Worm (Caenorhabditis elegans): Measurements from ENCODE around the gene T07C4.12.

DNA sequence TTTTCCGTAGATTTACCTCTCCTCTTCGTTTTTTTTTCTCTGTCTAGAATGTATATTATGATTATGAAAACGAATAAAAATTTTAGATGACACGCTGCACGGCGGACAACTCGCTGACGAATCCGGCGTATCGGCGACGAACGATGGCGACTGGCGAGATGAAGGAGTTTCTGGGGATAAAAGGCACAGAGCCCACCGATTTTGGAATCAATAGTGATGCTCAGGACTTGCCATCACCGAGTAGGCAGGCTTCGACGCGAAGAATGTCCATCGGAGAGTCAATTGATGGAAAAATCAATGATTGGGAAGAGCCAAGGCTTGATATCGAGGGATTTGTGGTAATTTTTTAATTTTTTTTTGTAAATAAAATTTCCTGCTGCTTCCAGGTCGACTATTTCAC, 2.6 kb upstream of the T07C4.12 start, which contains the start of gene ced-9:
- no peak for TF ChIP-seq unc-39 (tag; optimal IDR thresholded peaks at IDR 0.05)
- no peak for TF ChIP-seq nhr-237 (tag; optimal IDR thresholded peaks at IDR 0.05)
